Worm (Caenorhabditis elegans) whole organism, young adult: ENCODE measurements around the gene W08G11.1.
"Not testable (repeated sequence)": the region's sequence is repeated elsewhere in the genome, so short reads cannot be mapped to it uniquely, and the experiment has no call there.

Source experiments
- B0019.2 ChIP-seq: fragments of 200-800 bp; sonication (Bioruptor generic); conservative IDR thresholded peaks from 2 replicates; pipeline ENCODE4 v1.3.6; 2022; ENCODE audit warnings: missing genetic modification reagents, missing genetic modification characterization, missing compliant biosample characterization
- B0035.1 ChIP-seq: sonication (generic microtip); optimal IDR thresholded peaks from 2 replicates; lab custom pipeline; 2016; ENCODE audit warnings: missing genetic modification characterization, mild to moderate bottlenecking, missing compliant biosample characterization, missing genotype, missing genetic modification reagents
- B0261.1 ChIP-seq: sonication (generic microtip); optimal IDR thresholded peaks from 2 replicates; lab custom pipeline; 2016; ENCODE audit warnings: mild to moderate bottlenecking, missing genetic modification characterization, moderate library complexity, missing compliant biosample characterization
- D2030.7 ChIP-seq: fragments of 200-800 bp; sonication (Bioruptor generic); IDR thresholded peaks from 2 replicates; pipeline ENCODE4 v1.3.6; 2022; ENCODE audit warnings: missing genetic modification reagents, missing genetic modification characterization, missing compliant biosample characterization
- F23B12.7 ChIP-seq: sonication (generic microtip); optimal IDR thresholded peaks from 2 replicates; lab custom pipeline; 2017; ENCODE audit warnings: missing genetic modification characterization, mild to moderate bottlenecking, missing compliant biosample characterization, antibody characterized with exemption, moderate library complexity; ENCODE audit not compliant: insufficient read depth
- F33H1.4 ChIP-seq: fragments of 200-800 bp; sonication (Bioruptor generic); IDR thresholded peaks from 2 replicates; pipeline ENCODE4 v1.3.6; 2022; ENCODE audit warnings: missing genetic modification reagents, missing genetic modification characterization, missing compliant biosample characterization
- F49E8.2 ChIP-seq: sonication (generic microtip); optimal IDR thresholded peaks from 3 replicates; lab custom pipeline; 2017; ENCODE audit warnings: missing genetic modification characterization, mild to moderate bottlenecking, missing compliant biosample characterization, antibody characterized with exemption, moderate library complexity; ENCODE audit not compliant: insufficient read depth
- Y56A3A.18 ChIP-seq: fragments of 200-800 bp; sonication (Bioruptor generic); IDR thresholded peaks from 2 replicates; pipeline ENCODE4 v1.3.6; 2022; ENCODE audit warnings: missing genetic modification reagents, missing genetic modification characterization, missing compliant biosample characterization
- Y95B8A.8 ChIP-seq: fragments of 200-800 bp; sonication (Bioruptor generic); IDR thresholded peaks from 2 replicates; pipeline ENCODE4 v1.3.6; 2022; ENCODE audit warnings: missing genetic modification reagents, missing genetic modification characterization, missing compliant biosample characterization
- akir-1 ChIP-seq: fragments of 200-800 bp; sonication (Bioruptor generic); optimal IDR thresholded peaks from 2 replicates; lab custom pipeline; 2018; ENCODE audit warnings: mild to moderate bottlenecking, missing genetic modification characterization, moderate library complexity, missing compliant biosample characterization
- aptf-3 ChIP-seq: fragments of 200-800 bp; sonication (Bioruptor generic); IDR thresholded peaks from 2 replicates; pipeline ENCODE4 v1.3.6; 2022; ENCODE audit warnings: missing genetic modification characterization, missing compliant biosample characterization
- athp-1 ChIP-seq: sonication (generic microtip); optimal IDR thresholded peaks from 2 replicates; lab custom pipeline; 2017; ENCODE audit warnings: mild to moderate bottlenecking, missing genetic modification characterization, missing compliant biosample characterization
- ceh-100 ChIP-seq: fragments of 200-800 bp; sonication (Bioruptor generic); IDR thresholded peaks from 2 replicates; pipeline ENCODE4 v1.3.6; 2022; ENCODE audit warnings: missing genetic modification reagents, missing genetic modification characterization, missing compliant biosample characterization
- ceh-40 ChIP-seq: fragments of 200-800 bp; sonication (Bioruptor generic); IDR thresholded peaks from 2 replicates; pipeline ENCODE4 v1.3.6; 2022; ENCODE audit warnings: missing genetic modification characterization, missing compliant biosample characterization
- chd-7 ChIP-seq: sonication (generic microtip); optimal IDR thresholded peaks from 2 replicates; lab custom pipeline; 2016; ENCODE audit warnings: mild to moderate bottlenecking, missing genetic modification characterization, moderate library complexity, missing compliant biosample characterization
- die-1 ChIP-seq: sonication (generic microtip); optimal IDR thresholded peaks from 2 replicates; lab custom pipeline; 2016; ENCODE audit warnings: missing genotype, mild to moderate bottlenecking, missing genetic modification characterization, missing compliant biosample characterization
- dox-1 ChIP-seq: fragments of 200-800 bp; sonication (Bioruptor generic); IDR thresholded peaks from 2 replicates; pipeline ENCODE4 v1.3.6; 2022; ENCODE audit warnings: missing genetic modification reagents, missing genetic modification characterization, missing compliant biosample characterization
- efl-1 ChIP-seq: fragments of 150-350 bp; optimal IDR thresholded peaks from 2 replicates; lab custom pipeline; 2014; ENCODE audit warnings: missing biosample characterization, missing genetic modification reagents, missing genetic modification characterization
- ekl-4 ChIP-seq: fragments of 200-800 bp; sonication (Bioruptor generic); IDR thresholded peaks from 2 replicates; pipeline ENCODE4 v1.3.6; 2022; ENCODE audit warnings: missing genetic modification reagents, missing genetic modification characterization, missing compliant biosample characterization
- fkh-3 ChIP-seq: sonication (generic microtip); optimal IDR thresholded peaks from 2 replicates; lab custom pipeline; 2016; ENCODE audit warnings: mild to moderate bottlenecking, missing genetic modification characterization, missing compliant biosample characterization
- hlh-26 ChIP-seq: fragments of 200-800 bp; sonication (Bioruptor generic); conservative IDR thresholded peaks from 2 replicates; pipeline ENCODE4 v1.3.6; 2022; ENCODE audit warnings: missing genetic modification reagents, missing genetic modification characterization, missing compliant biosample characterization
- hmg-1.2 ChIP-seq: fragments of 200-800 bp; sonication (Bioruptor generic); IDR thresholded peaks from 2 replicates; pipeline ENCODE4 v1.3.6; 2022; ENCODE audit warnings: missing genetic modification reagents, missing genetic modification characterization, missing compliant biosample characterization
- let-607 ChIP-seq, 2 experiments: fragments of 200-800 bp in 1 of 2; sonication (Bioruptor generic) in 1 of 2; sonication (generic microtip) in 1 of 2; optimal IDR thresholded peaks; 2 replicates each; lab custom pipeline; 2016 to 2018; ENCODE audit warnings: mild to moderate bottlenecking in 2 of 2, missing compliant biosample characterization in 2 of 2, missing genetic modification characterization in 2 of 2, moderate library complexity in 2 of 2, missing genotype in 1 of 2
- lin-26 ChIP-seq: fragments of 200-800 bp; sonication (Bioruptor generic); IDR thresholded peaks from 2 replicates; pipeline ENCODE4 v1.3.6; 2022; ENCODE audit warnings: missing genetic modification reagents, missing genetic modification characterization, missing compliant biosample characterization
- lin-40 ChIP-seq: sonication (generic microtip); optimal IDR thresholded peaks from 2 replicates; lab custom pipeline; 2016; ENCODE audit warnings: missing genetic modification characterization, mild to moderate bottlenecking, missing compliant biosample characterization, missing genotype, missing genetic modification reagents
- lir-1 ChIP-seq: fragments of 200-800 bp; sonication (Bioruptor generic); conservative IDR thresholded peaks from 2 replicates; pipeline ENCODE4 v1.3.6; 2022; ENCODE audit warnings: missing genetic modification reagents, missing genetic modification characterization, missing compliant biosample characterization
- madf-10 ChIP-seq: sonication (generic microtip); optimal IDR thresholded peaks from 2 replicates; lab custom pipeline; 2016; ENCODE audit warnings: mild to moderate bottlenecking, missing genetic modification characterization, missing compliant biosample characterization
- mcd-1 ChIP-seq: fragments of 200-800 bp; sonication (Bioruptor generic); IDR thresholded peaks from 2 replicates; pipeline ENCODE4 v1.3.6; 2022; ENCODE audit warnings: missing genetic modification reagents, missing genetic modification characterization, missing compliant biosample characterization
- mxl-1 ChIP-seq: sonication (generic microtip); optimal IDR thresholded peaks from 2 replicates; lab custom pipeline; 2016; ENCODE audit warnings: missing genetic modification characterization, missing compliant biosample characterization
- nfyb-1 ChIP-seq: fragments of 200-800 bp; sonication (Bioruptor generic); IDR thresholded peaks from 2 replicates; pipeline ENCODE4 v1.3.6; 2022; ENCODE audit warnings: missing genetic modification reagents, missing genetic modification characterization, missing compliant biosample characterization
- nhr-80 ChIP-seq: sonication (generic microtip); optimal IDR thresholded peaks from 2 replicates; lab custom pipeline; 2016; ENCODE audit warnings: missing genetic modification characterization, missing compliant biosample characterization
- nhr-90 ChIP-seq: sonication (generic microtip); optimal IDR thresholded peaks from 2 replicates; lab custom pipeline; 2016; ENCODE audit warnings: missing genotype, mild to moderate bottlenecking, missing genetic modification characterization, missing compliant biosample characterization
- pbrm-1 ChIP-seq: fragments of 200-800 bp; sonication (Bioruptor generic); IDR thresholded peaks from 2 replicates; pipeline ENCODE4 v1.3.6; 2022; ENCODE audit warnings: missing genetic modification reagents, missing genetic modification characterization, missing compliant biosample characterization
- rec-8 ChIP-seq, 2 experiments: sonication (generic microtip); optimal IDR thresholded peaks; 2 replicates each; lab custom pipeline; 2016; ENCODE audit warnings: mild to moderate bottlenecking in 2 of 2, missing genetic modification characterization in 2 of 2, missing genetic modification reagents in 2 of 2, missing genotype in 2 of 2, missing biosample characterization in 1 of 2, missing compliant biosample characterization in 1 of 2, moderate library complexity in 1 of 2
- rpc-1 ChIP-seq, 2 experiments: fragments of 150-350 bp in 1 of 2; sonication (generic microtip) in 1 of 2; optimal IDR thresholded peaks; 2 replicates each; lab custom pipeline; 2014 to 2018; ENCODE audit warnings: missing biosample characterization in 1 of 2, missing genetic modification characterization in 1 of 2, missing genetic modification reagents in 1 of 2, missing genotype in 1 of 2
- snpc-1.1 ChIP-seq: sonication (generic microtip); optimal IDR thresholded peaks from 2 replicates; lab custom pipeline; 2017; ENCODE audit warnings: missing genetic modification characterization, mild to moderate bottlenecking, missing compliant biosample characterization, antibody characterized with exemption, moderate library complexity, missing genotype, missing genetic modification reagents; ENCODE audit not compliant: insufficient read depth
- snpc-4 ChIP-seq, 5 experiments: fragments of 150-350 bp in 1 of 5; sonication (generic microtip) in 4 of 5; optimal IDR thresholded peaks; 2 replicates each; lab custom pipeline; 2014 to 2018; ENCODE audit warnings: missing genetic modification characterization in 5 of 5, missing biosample characterization in 3 of 5, antibody characterized with exemption in 2 of 5, mild to moderate bottlenecking in 2 of 5, missing compliant biosample characterization in 2 of 5, missing genotype in 2 of 5, moderate library complexity in 2 of 5, missing genetic modification reagents in 1 of 5
- tbp1 ChIP-seq: fragments of 200-800 bp; sonication (Bioruptor generic); optimal IDR thresholded peaks from 2 replicates; lab custom pipeline; 2018; ENCODE audit warnings: mild to moderate bottlenecking, missing genetic modification characterization, missing compliant biosample characterization
- tlf-1 ChIP-seq: fragments of 200-800 bp; sonication (Bioruptor generic); optimal IDR thresholded peaks from 2 replicates; lab custom pipeline; 2018; ENCODE audit warnings: mild to moderate bottlenecking, missing genetic modification characterization, missing compliant biosample characterization
- zim-3 ChIP-seq: sonication (generic microtip); optimal IDR thresholded peaks from 2 replicates; lab custom pipeline; 2017; ENCODE audit warnings: mild to moderate bottlenecking, missing genetic modification characterization, moderate library complexity, missing compliant biosample characterization
- ztf-18 ChIP-seq: sonication (generic microtip); optimal IDR thresholded peaks from 2 replicates; lab custom pipeline; 2016; ENCODE audit warnings: missing genotype, mild to moderate bottlenecking, missing genetic modification characterization, missing compliant biosample characterization
- ztf-25 ChIP-seq: fragments of 200-800 bp; sonication (Bioruptor generic); IDR thresholded peaks from 2 replicates; pipeline ENCODE4 v1.3.6; 2022; ENCODE audit warnings: missing genetic modification reagents, missing genetic modification characterization, missing compliant biosample characterization
- ztf-26 ChIP-seq: sonication (generic microtip); optimal IDR thresholded peaks from 2 replicates; lab custom pipeline; 2017; ENCODE audit warnings: missing genetic modification characterization, missing compliant biosample characterization

W08G11.1 gene

ce11 chrV:16336326-16336725 is 10.5 kb upstream of the W08G11.1 start, which contains the start of gene srw-87:
Gene srw-87 (plus strand): TSS chrV:16336626.
- TF ChIP-seq F33H1.4 (no peak), akir-1 (GFP tag; lab: Kevin White, UChicago) (no peak), ztf-26 (tag; lab: Kevin White, UChicago) (no peak), hlh-26 (no peak), fkh-3 (tag; lab: Kevin White, UChicago) (no peak), lir-1 (GFP tag; lab: Robert Waterston, UW) (no peak), B0019.2 (no peak), lin-26 (GFP tag; lab: Robert Waterston, UW) (no peak), aptf-3 (no peak), pbrm-1 (no peak)

DNA sequence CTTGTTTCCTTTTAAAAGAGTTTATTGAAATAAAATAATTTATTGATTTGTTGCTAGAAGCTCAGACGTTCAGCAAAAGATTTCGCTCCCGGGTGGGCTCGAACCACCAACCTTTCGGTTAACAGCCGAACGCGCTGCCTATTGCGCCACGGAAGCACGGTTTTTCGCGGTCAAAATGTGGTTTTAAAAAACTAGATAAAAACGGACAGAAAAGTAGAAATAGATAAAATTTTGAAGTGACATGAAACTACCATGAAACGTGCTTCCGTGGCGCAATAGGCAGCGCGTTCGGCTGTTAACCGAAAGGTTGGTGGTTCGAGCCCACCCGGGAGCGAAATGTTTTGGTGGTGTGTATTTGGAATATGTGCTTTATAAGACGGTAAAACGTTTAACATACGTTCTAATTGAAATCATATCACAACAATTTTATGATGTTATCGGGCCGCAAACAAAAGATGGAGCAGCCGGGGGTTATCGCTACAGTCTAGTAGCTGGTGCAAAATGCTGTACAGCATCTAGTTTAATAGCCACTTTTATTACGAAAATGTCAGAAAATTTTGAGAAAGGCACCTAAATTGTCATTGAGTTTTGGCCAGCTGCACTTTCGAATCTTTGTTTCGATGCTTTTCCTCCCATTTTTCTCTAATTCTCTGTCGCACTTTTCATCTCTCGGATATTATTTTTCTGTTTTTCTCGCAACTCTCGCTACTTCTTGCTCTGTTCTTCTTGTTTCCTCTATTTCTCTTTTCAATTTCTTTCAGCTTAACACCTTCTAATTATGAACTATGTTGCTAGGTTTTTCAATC is 8.4 kb upstream of the W08G11.1 start, which contains the start of gene slc-9B.2:
Gene slc-9B.2, plus strand, starts transcription at position 756 of the 806 bp plus-strand sequence.
- TF ChIP-seq chd-7 (peak; percentile 23), B0261.1 (tag; lab: Kevin White, UChicago) (peak; percentile 75), dox-1 (GFP tag; lab: Robert Waterston, UW) (peak; percentile 69; the same call in 1 of the 2 replicates), snpc-1.1 (tag; lab: Kevin White, UChicago) (peak; percentile 18), ceh-100 (GFP tag; lab: Robert Waterston, UW) (peak; percentile 10; the same call in 1 of the 2 replicates), nhr-80 (tag; lab: Kevin White, UChicago) (peak; percentile 69), Y56A3A.18 (peak; percentile 60; the same call in 1 of the 2 replicates), snpc-4 (tag; optimal IDR thresholded peaks at IDR 0.05; lab: Kevin White, UChicago) (peak; percentile 7 to 77 (median 42)), B0035.1 (peak; percentile 25), Y95B8A.8 (GFP tag; lab: Robert Waterston, UW) (0 out of 2 replicates have a peak, but pooled peaks have one; percentile 11), mcd-1 (GFP tag; lab: Robert Waterston, UW) (peak; percentile 54), pbrm-1 (peak; percentile 62; the same call in 1 of the 2 replicates), athp-1 (peak; percentile 11), rpc-1 (optimal IDR thresholded peaks at IDR 0.05; lab: Kevin White, UChicago) (peak; percentile 63), rpc-1 (tag; optimal IDR thresholded peaks at IDR 0.05; lab: Kevin White, UChicago) (peak; percentile 80), rec-8 (tag; optimal IDR thresholded peaks at IDR 0.05; lab: Kevin White, UChicago) (peak in 1 of 2 experiments; percentile 11), ekl-4 (GFP tag; lab: Robert Waterston, UW) (peak; percentile 66), hmg-1.2 (GFP tag; lab: Robert Waterston, UW) (peak; percentile 48), F23B12.7 (tag; lab: Kevin White, UChicago) (peak; percentile 40), efl-1 (GFP tag; lab: Kevin White, UChicago) (peak; percentile 2), ztf-25 (GFP tag; lab: Robert Waterston, UW) (0 out of 2 replicates have a peak, but pooled peaks have one; percentile 40), lin-26 (GFP tag; lab: Robert Waterston, UW) (peak; percentile 81; the same call in 1 of the 2 replicates), nfyb-1 (GFP tag; lab: Robert Waterston, UW) (peak; percentile 82), ceh-40 (peak; percentile 34; the same call in 1 of the 2 replicates), zim-3 (tag; lab: Kevin White, UChicago) (peak; percentile 53), let-607 (tag; optimal IDR thresholded peaks at IDR 0.05; lab: Kevin White, UChicago) (peak in 1 of 2 experiments; percentile 24), madf-10 (tag; lab: Kevin White, UChicago) (peak; percentile 49), tlf-1 (peak; percentile 21), D2030.7 (GFP tag; lab: Robert Waterston, UW) (peak; percentile 63), ztf-18 (peak; percentile 60), mxl-1 (tag; lab: Kevin White, UChicago) (peak; percentile 16), F49E8.2 (peak; percentile 54), die-1 (tag; lab: Kevin White, UChicago) (peak; percentile 46), lin-40 (tag; lab: Kevin White, UChicago) (peak; percentile 25), nhr-90 (tag; lab: Kevin White, UChicago) (peak; percentile 41), tbp1 (peak; percentile 85)
- TF ChIP-seq snpc-4 (GFP tag; optimal IDR thresholded peaks at IDR 0.05; lab: Kevin White, UChicago) = not testable (repeated sequence)
